Fruit fly (Drosophila melanogaster): ENCODE data around the gene CG2162.

Gene CG2162

dm6 chr3L:3071675-3072583 is 36.9 kb downstream of the CG2162 start (continued):
- TF ChIP-seq CG10462 (GFP tag; optimal IDR thresholded peaks at IDR 0.05), result no peak
- TF ChIP-seq E2f2 (GFP tag; IDR thresholded peaks at IDR 0.05), result no peak
- no peak for TF ChIP-seq aop (GFP tag; IDR thresholded peaks at IDR 0.05)
- TF ChIP-seq Six4 (GFP tag; optimal IDR thresholded peaks at IDR 0.05), result no peak
- no peak for TF ChIP-seq CG10979 (tag; optimal IDR thresholded peaks at IDR 0.05)
- TF ChIP-seq CG18476 (GFP tag; optimal IDR thresholded peaks at IDR 0.05), result peak; percentile 42
- TF ChIP-seq CG1832 (GFP tag; optimal IDR thresholded peaks at IDR 0.05), result no peak
- TF ChIP-seq CG32767 (GFP tag; IDR thresholded peaks at IDR 0.05), result peak; percentile 74; the same call in 1 of the 2 replicates
- TF ChIP-seq CrebB (tag; optimal IDR thresholded peaks at IDR 0.05), result no peak
- TF ChIP-seq GATAe (GFP tag; conservative IDR thresholded peaks at IDR 0.05), result no peak
- TF ChIP-seq Bgb (GFP tag; IDR thresholded peaks at IDR 0.05; ENCODE audit: partially characterized antibody), result peak; percentile 37; the same call in 1 of the 2 replicates
- no peak for TF ChIP-seq Lpt (GFP tag; optimal IDR thresholded peaks at IDR 0.05)
- no peak for TF ChIP-seq sd (tag; optimal IDR thresholded peaks at IDR 0.05)
- TF ChIP-seq sqz (GFP tag; optimal IDR thresholded peaks at IDR 0.05), result no peak
- peak; percentile 22 for TF ChIP-seq grau (tag; optimal IDR thresholded peaks at IDR 0.05)
- TF ChIP-seq CG12391 (tag; optimal IDR thresholded peaks at IDR 0.05), result peak; percentile 25
- TF ChIP-seq CG12155 (GFP tag; optimal IDR thresholded peaks at IDR 0.05), result no peak
- no peak for TF ChIP-seq lov (optimal IDR thresholded peaks at IDR 0.05)
- no peak for TF ChIP-seq lov (GFP tag; IDR thresholded peaks at IDR 0.05)
- TF ChIP-seq CG6689 (GFP tag; IDR thresholded peaks at IDR 0.05), result no peak
- TF ChIP-seq CG18262 (tag; optimal IDR thresholded peaks at IDR 0.05), result peak; percentile 4
- TF ChIP-seq CG15601 (tag; optimal IDR thresholded peaks at IDR 0.05), result no peak
- peak; percentile 90 for TF ChIP-seq Kr (GFP tag; optimal IDR thresholded peaks at IDR 0.05)
- TF ChIP-seq CG7928 (GFP tag; optimal IDR thresholded peaks at IDR 0.05), result no peak
- no peak for TF ChIP-seq Asciz (GFP tag; optimal IDR thresholded peaks at IDR 0.05)
- no peak for TF ChIP-seq Bteb2 (GFP tag; optimal IDR thresholded peaks at IDR 0.05)
- TF ChIP-seq kah (GFP tag; optimal IDR thresholded peaks at IDR 0.05), result peak; percentile 32
- no peak for TF ChIP-seq CG34422 (GFP tag; IDR thresholded peaks at IDR 0.05)
- TF ChIP-seq tup (GFP tag; optimal IDR thresholded peaks at IDR 0.05), result no peak
- TF ChIP-seq Atf6 (GFP tag; IDR thresholded peaks at IDR 0.05), result no peak
- 0 out of 4 replicates have a peak, but pooled peaks have one; percentile 46 for TF ChIP-seq chinmo (GFP tag; IDR thresholded peaks at IDR 0.05; ENCODE audit: partially characterized antibody)
- TF ChIP-seq cwo (GFP tag; optimal IDR thresholded peaks at IDR 0.05), result peak; percentile 16
- no peak for TF ChIP-seq CG6272 (GFP tag; IDR thresholded peaks at IDR 0.05)
- no peak for TF ChIP-seq unc-4 (GFP tag; IDR thresholded peaks at IDR 0.05; ENCODE audit: partially characterized antibody)
- TF ChIP-seq knrl (GFP tag; IDR thresholded peaks at IDR 0.05; ENCODE audit: partially characterized antibody), result no peak
- TF ChIP-seq dysf (GFP tag; IDR thresholded peaks at IDR 0.05), result no peak
- no peak for TF ChIP-seq Nf-YA (GFP tag; IDR thresholded peaks at IDR 0.05)
- no peak for TF ChIP-seq CG5953 (GFP tag; IDR thresholded peaks at IDR 0.05)
- TF ChIP-seq zfh1 (GFP tag; IDR thresholded peaks at IDR 0.05), result 0 out of 3 replicates have a peak, but pooled peaks have one; percentile 15
- no peak for TF ChIP-seq CG9817 (tag; optimal IDR thresholded peaks at IDR 0.05)
- TF ChIP-seq ara (GFP tag; IDR thresholded peaks at IDR 0.05), result no peak
- TF ChIP-seq PHDP (tag; optimal IDR thresholded peaks at IDR 0.05), result peak; percentile 23
- peak; percentile 19 for TF ChIP-seq nom (GFP tag; optimal IDR thresholded peaks at IDR 0.05)
- no peak for TF ChIP-seq CG2202 (tag; optimal IDR thresholded peaks at IDR 0.05)
- TF ChIP-seq CG1529 (GFP tag; optimal IDR thresholded peaks at IDR 0.05), result no peak
- TF ChIP-seq klu (GFP tag; IDR thresholded peaks at IDR 0.05), result no peak
- TF ChIP-seq stc (GFP tag; IDR thresholded peaks at IDR 0.05), result no peak
- TF ChIP-seq CG7839 (tag; optimal IDR thresholded peaks at IDR 0.05), result no peak
- TF ChIP-seq Ptx1 (GFP tag; IDR thresholded peaks at IDR 0.05), result no peak
